Worm (Caenorhabditis elegans) whole organism, L1 larva: ENCODE measurements around the gene scly-1.

Experiments
- C04F5.9 ChIP-seq: sonication (generic microtip); optimal IDR thresholded peaks from 2 replicates; lab custom pipeline; 2016; ENCODE audit warnings: missing genetic modification characterization, missing compliant biosample characterization
- aha-1 ChIP-seq: fragments of 150-350 bp; optimal IDR thresholded peaks from 2 replicates; lab custom pipeline; 2014; ENCODE audit warnings: missing biosample characterization, missing genetic modification characterization
- ceh-63 ChIP-seq: fragments of 200-800 bp; sonication (Bioruptor generic); optimal IDR thresholded peaks from 2 replicates; lab custom pipeline; 2018; ENCODE audit warnings: mild to moderate bottlenecking, missing genetic modification characterization, missing compliant biosample characterization
- ceh-8 ChIP-seq: fragments of 200-800 bp; sonication (Bioruptor generic); optimal IDR thresholded peaks from 2 replicates; lab custom pipeline; 2018; ENCODE audit warnings: mild to moderate bottlenecking, missing genetic modification characterization, moderate library complexity, missing compliant biosample characterization
- ceh-82 ChIP-seq, 3 experiments: fragments of 150-350 bp in 1 of 3; sonication (generic microtip) in 2 of 3; optimal IDR thresholded peaks; 2 replicates each; lab custom pipeline; 2014 to 2017; ENCODE audit warnings: missing biosample characterization in 3 of 3, missing genetic modification characterization in 3 of 3
- ceh-90 ChIP-seq: sonication (generic microtip); optimal IDR thresholded peaks from 2 replicates; lab custom pipeline; 2016; ENCODE audit warnings: missing genetic modification characterization, missing compliant biosample characterization
- ces-1 ChIP-seq: fragments of 150-350 bp; optimal IDR thresholded peaks from 2 replicates; lab custom pipeline; 2014; ENCODE audit warnings: missing biosample characterization, missing genetic modification reagents, missing genetic modification characterization
- dpl-1 ChIP-seq, 3 experiments: fragments of 150-350 bp in 2 of 3; sonication (generic microtip) in 1 of 3; optimal IDR thresholded peaks; 2 replicates each; lab custom pipeline; 2014 to 2017; ENCODE audit warnings: missing biosample characterization in 3 of 3, missing genetic modification characterization in 3 of 3, missing genetic modification reagents in 3 of 3
- egl-27 ChIP-seq, 2 experiments: fragments of 150-350 bp in 1 of 2; sonication (generic microtip); optimal IDR thresholded peaks; 3 replicates each; lab custom pipeline; 2017 to 2018; ENCODE audit warnings: missing biosample characterization in 2 of 2, missing genetic modification characterization in 2 of 2, missing genetic modification reagents in 2 of 2
- elt-2 ChIP-seq: sonication (generic microtip); optimal IDR thresholded peaks from 2 replicates; lab custom pipeline; 2016; ENCODE audit warnings: missing genetic modification characterization, mild to moderate bottlenecking, inconsistent platforms, missing compliant biosample characterization, missing genetic modification reagents
- elt-3 ChIP-seq, 6 experiments: fragments of 150-350 bp in 1 of 6; sonication (generic microtip); optimal IDR thresholded peaks; 2 replicates each; lab custom pipeline; 2017 to 2018; ENCODE audit warnings: missing biosample characterization in 6 of 6, missing genetic modification characterization in 6 of 6, inconsistent platforms in 1 of 6
- fkh-8 ChIP-seq: sonication (generic microtip); optimal IDR thresholded peaks from 2 replicates; lab custom pipeline; 2016; ENCODE audit warnings: mild to moderate bottlenecking, missing genetic modification characterization, missing compliant biosample characterization
- grh-1 ChIP-seq: fragments of 200-800 bp; sonication (Bioruptor generic); IDR thresholded peaks from 2 replicates; pipeline ENCODE4 v1.3.6; 2022; ENCODE audit warnings: missing genetic modification reagents, missing genetic modification characterization, missing compliant biosample characterization
- hlh-17 ChIP-seq: fragments of 200-800 bp; sonication (Bioruptor generic); optimal IDR thresholded peaks from 2 replicates; lab custom pipeline; 2018; ENCODE audit warnings: missing genetic modification characterization, mild to moderate bottlenecking, missing compliant biosample characterization, moderate library complexity, borderline replicate concordance
- hlh-4 ChIP-seq: sonication (generic microtip); optimal IDR thresholded peaks from 2 replicates; lab custom pipeline; 2016; ENCODE audit warnings: mild to moderate bottlenecking, missing genetic modification characterization, missing compliant biosample characterization
- hpl-2 ChIP-seq: fragments of 150-350 bp; optimal IDR thresholded peaks from 2 replicates; lab custom pipeline; 2014; ENCODE audit warnings: missing biosample characterization, missing genetic modification reagents, missing genetic modification characterization
- jun-1 ChIP-seq: fragments of 150-350 bp; optimal IDR thresholded peaks from 2 replicates; lab custom pipeline; 2014; ENCODE audit warnings: missing biosample characterization, missing genetic modification reagents, missing genetic modification characterization
- lin-15B ChIP-seq: fragments of 150-350 bp; sonication (generic microtip); optimal IDR thresholded peaks from 3 replicates; lab custom pipeline; 2014; ENCODE audit warnings: missing biosample characterization, missing genetic modification characterization
- lin-35 ChIP-seq, 2 experiments: fragments of 150-350 bp; optimal IDR thresholded peaks; 2 replicates each; lab custom pipeline; 2014; ENCODE audit warnings: missing biosample characterization in 2 of 2, missing genetic modification characterization in 2 of 2, missing genetic modification reagents in 2 of 2
- lir-3 ChIP-seq: sonication (generic microtip); optimal IDR thresholded peaks from 2 replicates; lab custom pipeline; 2016; ENCODE audit warnings: mild to moderate bottlenecking, missing genetic modification characterization, moderate library complexity, missing compliant biosample characterization; ENCODE audit not compliant: poor library complexity
- mab-9 ChIP-seq: fragments of 200-800 bp; sonication (Bioruptor generic); IDR thresholded peaks from 2 replicates; pipeline ENCODE4 v1.3.6; 2022; ENCODE audit warnings: missing genetic modification reagents, missing genetic modification characterization, missing compliant biosample characterization
- mdl-1 ChIP-seq, 2 experiments: fragments of 150-350 bp; optimal IDR thresholded peaks; 2 replicates each; lab custom pipeline; 2014 to 2017; ENCODE audit warnings: missing biosample characterization in 2 of 2, missing genetic modification characterization in 2 of 2, inconsistent platforms in 1 of 2
- mep-1 ChIP-seq: fragments of 150-350 bp; optimal IDR thresholded peaks from 2 replicates; lab custom pipeline; 2014; ENCODE audit warnings: missing biosample characterization, missing genetic modification characterization
- nhr-12 ChIP-seq: sonication (generic microtip); optimal IDR thresholded peaks from 2 replicates; lab custom pipeline; 2017; ENCODE audit warnings: missing biosample characterization, missing genetic modification characterization
- nhr-19 ChIP-seq: fragments of 200-800 bp; sonication (Bioruptor generic); conservative IDR thresholded peaks from 2 replicates; pipeline ENCODE4 v1.3.6; 2022; ENCODE audit warnings: missing genetic modification characterization, missing compliant biosample characterization
- nhr-20 ChIP-seq: sonication (generic microtip); optimal IDR thresholded peaks from 2 replicates; lab custom pipeline; 2016; ENCODE audit warnings: mild to moderate bottlenecking, missing genetic modification characterization, missing compliant biosample characterization
- nhr-47 ChIP-seq: sonication (generic microtip); optimal IDR thresholded peaks from 2 replicates; lab custom pipeline; 2016; ENCODE audit warnings: mild to moderate bottlenecking, missing genetic modification characterization, moderate library complexity, missing compliant biosample characterization
- nhr-71 ChIP-seq: sonication (generic microtip); optimal IDR thresholded peaks from 2 replicates; lab custom pipeline; 2016; ENCODE audit warnings: mild to moderate bottlenecking, missing genetic modification characterization, moderate library complexity, missing compliant biosample characterization
- nhr-77 ChIP-seq: fragments of 150-350 bp; optimal IDR thresholded peaks from 2 replicates; lab custom pipeline; 2014; ENCODE audit warnings: missing biosample characterization, missing genetic modification characterization
- nhr-85 ChIP-seq: sonication (generic microtip); peaks from one replicate; lab custom pipeline; 2016; ENCODE audit warnings: missing genetic modification characterization, inconsistent platforms, missing compliant biosample characterization
- nhr-90 ChIP-seq: sonication (generic microtip); optimal IDR thresholded peaks from 2 replicates; lab custom pipeline; 2016; ENCODE audit warnings: mild to moderate bottlenecking, missing genetic modification characterization, missing compliant biosample characterization; ENCODE audit not compliant: poor library complexity
- pag-3 ChIP-seq: sonication (generic microtip); optimal IDR thresholded peaks from 2 replicates; lab custom pipeline; 2017; ENCODE audit warnings: missing genetic modification characterization, mild to moderate bottlenecking, missing compliant biosample characterization, antibody characterized with exemption, borderline replicate concordance; ENCODE audit not compliant: insufficient read depth
- pqm-1 ChIP-seq: sonication (generic microtip); optimal IDR thresholded peaks from 3 replicates; lab custom pipeline; 2017; ENCODE audit warnings: missing biosample characterization, missing genetic modification characterization
- skn-1 ChIP-seq: fragments of 150-350 bp; optimal IDR thresholded peaks from 2 replicates; lab custom pipeline; 2014; ENCODE audit warnings: missing biosample characterization, missing genetic modification characterization
- tlp-1 ChIP-seq: fragments of 150-350 bp; optimal IDR thresholded peaks from 2 replicates; lab custom pipeline; 2014; ENCODE audit warnings: missing biosample characterization, missing genetic modification characterization
- unc-30 ChIP-seq: sonication (generic microtip); optimal IDR thresholded peaks from 2 replicates; lab custom pipeline; 2017; ENCODE audit warnings: missing biosample characterization, missing genetic modification characterization
- unc-98 ChIP-seq: fragments of 200-800 bp; sonication (Bioruptor generic); IDR thresholded peaks from 2 replicates; pipeline ENCODE4 v1.3.6; 2022; ENCODE audit warnings: missing genetic modification characterization, missing compliant biosample characterization
- vab-15 ChIP-seq: sonication (generic microtip); optimal IDR thresholded peaks from 2 replicates; lab custom pipeline; 2017; ENCODE audit warnings: missing genotype, mild to moderate bottlenecking, missing genetic modification characterization, missing compliant biosample characterization
- xbp-1 ChIP-seq: sonication (generic microtip); optimal IDR thresholded peaks from 2 replicates; lab custom pipeline; 2016; ENCODE audit warnings: missing genetic modification characterization, missing compliant biosample characterization
- ztf-11 ChIP-seq, 2 experiments: sonication (generic microtip); optimal IDR thresholded peaks; 2 replicates each; lab custom pipeline; 2016 to 2017; ENCODE audit warnings: missing genetic modification characterization in 2 of 2, missing biosample characterization in 1 of 2, missing compliant biosample characterization in 1 of 2
- ztf-4 ChIP-seq: fragments of 150-350 bp; optimal IDR thresholded peaks from 2 replicates; lab custom pipeline; 2014; ENCODE audit warnings: missing biosample characterization, missing genetic modification characterization

Gene scly-1

DNA sequence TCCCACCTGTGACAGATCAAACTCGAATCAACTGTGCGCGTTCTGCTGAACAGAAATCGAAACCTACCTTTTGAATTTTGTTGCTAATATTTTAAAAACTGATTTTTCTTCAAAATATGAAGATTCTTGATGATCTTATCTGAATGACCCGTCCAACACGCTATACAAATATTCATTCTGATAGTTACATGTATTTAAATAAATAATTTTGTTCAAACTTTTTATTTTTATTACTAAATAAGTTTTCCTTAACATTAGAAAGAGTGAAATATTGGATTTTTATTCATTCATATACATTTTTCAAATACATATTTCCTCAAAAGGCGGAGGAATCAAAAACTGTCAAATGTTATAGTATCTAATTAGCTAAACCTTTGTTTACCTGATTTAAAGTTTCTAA, 12.9 kb downstream of the scly-1 start, which contains the start of gene F13H8.8:
Gene F13H8.8 (minus strand): TSS at position 101 of the 400 bp plus-strand sequence.
- TF ChIP-seq nhr-19 (GFP tag; lab: Robert Waterston, UW) (no peak), elt-3 (tag; optimal IDR thresholded peaks at IDR 0.05; lab: Kevin White, UChicago) (no peak), nhr-90 (tag; lab: Kevin White, UChicago) (no peak), fkh-8 (no peak), nhr-12 (no peak), skn-1 (no peak), ceh-8 (no peak), lin-15B (tag; lab: Kevin White, UChicago) (no peak), nhr-77 (tag; lab: Kevin White, UChicago) (no peak), nhr-20 (tag; lab: Kevin White, UChicago) (no peak)

DNA sequence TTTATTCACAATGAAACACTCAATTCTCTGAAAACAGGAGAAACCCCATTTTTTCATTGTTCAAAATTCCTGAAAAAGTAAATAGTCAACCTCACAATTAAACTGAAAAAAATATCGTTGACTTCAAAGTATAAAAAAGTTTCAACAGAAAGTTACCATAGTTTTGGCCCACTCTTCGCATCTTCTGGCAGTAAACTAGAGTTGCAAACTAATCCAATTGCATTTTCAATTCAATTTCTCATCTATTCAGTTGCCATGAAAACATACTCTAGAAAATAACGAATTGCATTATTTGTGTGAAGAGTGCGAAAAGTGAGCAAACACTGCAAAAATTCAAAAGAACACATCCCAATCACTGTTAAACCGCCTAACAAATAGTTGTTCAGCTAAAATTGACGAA, 17.2 kb downstream of the scly-1 start, which contains the start of gene F13H8.3:
Gene F13H8.3 (plus strand): TSS at position 301 of the 400 bp plus-strand sequence.
- TF ChIP-seq mab-9 (GFP tag; lab: Robert Waterston, UW), result no peak
- TF ChIP-seq pag-3 (tag; lab: Kevin White, UChicago), result no peak
- no peak for TF ChIP-seq lir-3 (tag; lab: Kevin White, UChicago)
- TF ChIP-seq mdl-1 (tag; optimal IDR thresholded peaks at IDR 0.05; lab: Kevin White, UChicago), result no peak
- TF ChIP-seq dpl-1 (GFP tag; optimal IDR thresholded peaks at IDR 0.05; lab: Kevin White, UChicago), result no peak
- TF ChIP-seq hlh-4 (tag; lab: Kevin White, UChicago), result no peak
- TF ChIP-seq ztf-11 (tag; optimal IDR thresholded peaks at IDR 0.05; lab: Kevin White, UChicago), result no peak
- no peak for TF ChIP-seq ceh-63
- no peak for TF ChIP-seq ces-1
- TF ChIP-seq skn-1, result no peak
- no peak for TF ChIP-seq pqm-1 (tag; lab: Kevin White, UChicago)
- TF ChIP-seq ceh-90 (tag; lab: Kevin White, UChicago), result no peak
- TF ChIP-seq grh-1 (GFP tag; lab: Robert Waterston, UW), result no peak
- no peak for TF ChIP-seq nhr-90 (tag; lab: Kevin White, UChicago)
- no peak for TF ChIP-seq vab-15 (tag; lab: Kevin White, UChicago)
- no peak for TF ChIP-seq tlp-1 (tag; lab: Kevin White, UChicago)
- TF ChIP-seq unc-98 (GFP tag; lab: Robert Waterston, UW), result no peak
- no peak for TF ChIP-seq nhr-71 (tag; lab: Kevin White, UChicago)

DNA sequence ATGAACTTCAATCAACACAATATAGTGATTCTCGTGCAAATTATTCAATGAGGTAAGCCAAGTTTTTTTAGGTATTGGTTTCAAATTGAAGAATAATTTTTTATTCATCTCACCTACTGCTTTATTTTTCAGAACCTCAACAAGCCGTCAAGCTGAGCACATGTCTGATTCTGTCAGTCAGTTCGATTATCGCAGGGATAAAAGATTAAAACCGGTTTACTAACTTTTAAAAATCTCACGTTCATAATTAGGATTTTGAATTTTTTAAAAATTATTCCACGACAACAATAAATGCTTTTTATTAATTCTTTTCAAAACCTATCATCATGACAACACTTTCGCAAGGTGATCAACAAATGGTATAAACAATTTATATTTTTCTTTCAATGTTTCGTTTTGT, 18.7 kb downstream of the scly-1 start, which contains the start of gene F13H8.12:
Gene F13H8.12 (plus strand): TSS at position 301 of the 400 bp plus-strand sequence.
- TF ChIP-seq lin-35 (GFP tag; optimal IDR thresholded peaks at IDR 0.05; lab: Kevin White, UChicago) (no peak), hpl-2 (GFP tag; lab: Kevin White, UChicago) (no peak), dpl-1 (GFP tag; optimal IDR thresholded peaks at IDR 0.05; lab: Kevin White, UChicago) (no peak), aha-1 (tag; lab: Kevin White, UChicago) (no peak), xbp-1 (tag; lab: Kevin White, UChicago) (no peak)

- TF ChIP-seq nhr-85 (tag; lab: Kevin White, UChicago) (no peak), mep-1 (tag; lab: Kevin White, UChicago) (no peak)
- TF ChIP-seq, all 84 proteins: peak for 0
Measured at ce11 chrII:6260684-6261083, 20.2 kb downstream of the scly-1 start, which contains the start of gene nmgp-1. TSS of gene nmgp-1 (plus strand) at chrII:6260857.

ce11 chrII:6259867-6260266, 21.0 kb downstream of the scly-1 start, which contains the start of gene F13H8.11:
TSS of gene F13H8.11 (minus strand) at chrII:6260021.
- TF ChIP-seq jun-1, result no peak
- TF ChIP-seq unc-30 (tag; lab: Kevin White, UChicago), result no peak
- peak in 1 of 2 experiments; percentile 8 for TF ChIP-seq lin-35 (GFP tag; optimal IDR thresholded peaks at IDR 0.05; lab: Kevin White, UChicago)
- TF ChIP-seq elt-2 (tag; lab: Kevin White, UChicago), result peak; percentile 29
- TF ChIP-seq ceh-82 (tag; optimal IDR thresholded peaks at IDR 0.05; lab: Kevin White, UChicago), result no peak
- TF ChIP-seq ztf-4 (tag; lab: Kevin White, UChicago), result no peak
- TF ChIP-seq C04F5.9, result no peak
- TF ChIP-seq nhr-47 (tag; lab: Kevin White, UChicago), result no peak
- no peak for TF ChIP-seq fkh-8
- no peak for TF ChIP-seq hlh-17 (GFP tag; lab: Kevin White, UChicago)
- TF ChIP-seq aha-1 (tag; lab: Kevin White, UChicago), result no peak
- TF ChIP-seq egl-27 (tag; optimal IDR thresholded peaks at IDR 0.05; lab: Kevin White, UChicago), result no peak
